Fruit fly (Drosophila melanogaster): ENCODE data around the gene Lcp65Af.

Gene Lcp65Af

DNA sequence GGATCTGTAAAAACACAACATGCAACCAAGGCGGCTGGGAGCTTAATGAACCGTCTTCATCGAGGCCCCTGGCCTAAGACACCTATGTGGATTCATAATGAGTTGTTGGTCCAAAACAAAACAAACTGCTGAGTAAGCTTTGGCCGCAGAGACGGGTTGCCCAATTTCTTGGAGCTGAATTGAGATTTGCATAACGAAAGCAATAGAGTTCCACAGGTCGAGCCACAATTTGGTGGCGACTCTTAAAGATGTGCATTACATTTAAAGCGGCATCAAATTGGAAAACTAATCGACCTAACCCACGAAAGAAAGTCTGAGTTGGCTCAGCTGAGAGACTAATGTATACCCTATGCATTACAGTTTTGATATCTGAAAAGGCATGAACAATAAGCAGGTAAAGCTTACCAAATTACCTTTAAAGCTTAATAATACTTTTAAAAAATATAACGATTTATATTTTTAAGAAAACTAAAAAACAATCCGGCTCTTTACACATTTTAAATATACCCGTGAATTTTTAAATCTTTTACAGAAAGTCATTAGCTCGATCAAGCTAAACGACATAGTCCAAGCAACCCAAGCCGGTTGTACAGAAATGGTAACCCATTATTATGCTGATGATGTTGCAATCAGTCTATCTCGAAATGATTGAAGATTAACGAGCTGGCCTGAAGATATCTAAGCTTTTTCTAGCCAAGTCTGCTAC is 20.9 kb upstream of the Lcp65Af start, which contains the start of gene CG13297 (continued):
- TF ChIP-seq CG2116 (GFP tag; optimal IDR thresholded peaks at IDR 0.05) (no peak), fd96Cb (tag; optimal IDR thresholded peaks at IDR 0.05) (peak; percentile 71), CG9727 (GFP tag; optimal IDR thresholded peaks at IDR 0.05) (no peak), CG12236 (GFP tag; optimal IDR thresholded peaks at IDR 0.05) (no peak), CG1647 (GFP tag; optimal IDR thresholded peaks at IDR 0.05) (no peak), cg (GFP tag; optimal IDR thresholded peaks at IDR 0.05) (no peak), schlank (tag; optimal IDR thresholded peaks at IDR 0.05) (no peak), CG14014 (GFP tag; IDR thresholded peaks at IDR 0.05) (peak; percentile 25; the same call in 1 of the 2 replicates), dpn (GFP tag; optimal IDR thresholded peaks at IDR 0.05) (peak in 1 of 2 experiments; percentile 10), repo (GFP tag; optimal IDR thresholded peaks at IDR 0.05) (no peak), CG3281 (GFP tag; optimal IDR thresholded peaks at IDR 0.05) (no peak), Dfd (GFP tag; optimal IDR thresholded peaks at IDR 0.05) (no peak), vfl (GFP tag; optimal IDR thresholded peaks at IDR 0.05) (no peak), prd (optimal IDR thresholded peaks at IDR 0.05) (no peak), prd (GFP tag; IDR thresholded peaks at IDR 0.05) (peak; percentile 59; the same call in 2 of the 3 replicates), CG17385 (GFP tag; optimal IDR thresholded peaks at IDR 0.05) (peak; percentile 20), onecut (GFP tag; IDR thresholded peaks at IDR 0.05) (no peak), cad (GFP tag; optimal IDR thresholded peaks at IDR 0.05) (no peak), CG3407 (GFP tag; optimal IDR thresholded peaks at IDR 0.05) (no peak), Poxn (GFP tag; IDR thresholded peaks at IDR 0.05) (no peak), inv (GFP tag; IDR thresholded peaks at IDR 0.05; ENCODE audit: partially characterized antibody) (no peak), CG7556 (GFP tag; optimal IDR thresholded peaks at IDR 0.05) (peak; percentile 55), disco-r (GFP tag; optimal IDR thresholded peaks at IDR 0.05) (no peak), sima (GFP tag; optimal IDR thresholded peaks at IDR 0.05) (no peak), CG32767 (GFP tag; IDR thresholded peaks at IDR 0.05) (peak; percentile 69; the same call in 1 of the 2 replicates), gsb (GFP tag; IDR thresholded peaks at IDR 0.05) (no peak), pros (GFP tag; optimal IDR thresholded peaks at IDR 0.05) (peak; percentile 86), CG7963 (GFP tag; IDR thresholded peaks at IDR 0.05; ENCODE audit: partially characterized antibody) (no peak), ems (GFP tag; optimal IDR thresholded peaks at IDR 0.05) (no peak), HLH3B (GFP tag; IDR thresholded peaks at IDR 0.05) (peak; percentile 62), Stat92E (GFP tag; optimal IDR thresholded peaks at IDR 0.05) (no peak), Dll (GFP tag; IDR thresholded peaks at IDR 0.05; ENCODE audit: partially characterized antibody) (no peak), Myb (GFP tag; optimal IDR thresholded peaks at IDR 0.05) (no peak), rib (GFP tag; IDR thresholded peaks at IDR 0.05) (no peak), CG7271 (tag; optimal IDR thresholded peaks at IDR 0.05) (no peak), mam (GFP tag; optimal IDR thresholded peaks at IDR 0.05) (no peak), ac (GFP tag; optimal IDR thresholded peaks at IDR 0.05) (no peak), Eip74EF (GFP tag; optimal IDR thresholded peaks at IDR 0.05) (peak in 1 of 2 experiments; percentile 72), Deaf1 (tag; optimal IDR thresholded peaks at IDR 0.05) (peak; percentile 22), B-H2 (GFP tag; optimal IDR thresholded peaks at IDR 0.05) (no peak), bcd (GFP tag; optimal IDR thresholded peaks at IDR 0.05) (peak; percentile 41), psq (GFP tag; optimal IDR thresholded peaks at IDR 0.05) (no peak), MESR4 (GFP tag; optimal IDR thresholded peaks at IDR 0.05) (no peak), CG7987 (GFP tag; optimal IDR thresholded peaks at IDR 0.05) (no peak), bowl (GFP tag; IDR thresholded peaks at IDR 0.05) (no peak), tgo (GFP tag; IDR thresholded peaks at IDR 0.05) (peak; percentile 60; the same call in 2 of the 3 replicates), NK7.1 (GFP tag; optimal IDR thresholded peaks at IDR 0.05) (no peak), CG6791 (GFP tag; IDR thresholded peaks at IDR 0.05; ENCODE audit: partially characterized antibody) (no peak), fru (optimal IDR thresholded peaks at IDR 0.05) (no peak), CG18599 (GFP tag; optimal IDR thresholded peaks at IDR 0.05) (peak; percentile 37)

Measured in whole organism, embryonic.